Worm (Caenorhabditis elegans) whole organism, L3 larva: ENCODE data around the gene F29B9.5.
A peak's percentile ranks its signal among the peaks of the same experiment; 100 is the strongest.

Experiments used
- ZK546.5 ChIP-seq: sonication (generic microtip); optimal IDR thresholded peaks from 2 replicates; lab custom pipeline; 2017; ENCODE audit warnings: missing biosample characterization, missing genetic modification characterization
- aly-2 ChIP-seq: fragments of 150-350 bp; optimal IDR thresholded peaks from 2 replicates; lab custom pipeline; 2014; ENCODE audit warnings: missing biosample characterization, missing genetic modification characterization
- ama-1 ChIP-seq: fragments of 150-350 bp; optimal IDR thresholded peaks from 2 replicates; lab custom pipeline; 2018
- ceh-16 ChIP-seq: sonication (generic microtip); optimal IDR thresholded peaks from 2 replicates; lab custom pipeline; 2017; ENCODE audit warnings: missing biosample characterization, missing genetic modification characterization
- ceh-28 ChIP-seq: fragments of 150-350 bp; optimal IDR thresholded peaks from 2 replicates; lab custom pipeline; 2014; ENCODE audit warnings: missing biosample characterization, missing genetic modification reagents, missing genetic modification characterization
- daf-12 ChIP-seq: fragments of 150-350 bp; optimal IDR thresholded peaks from 2 replicates; lab custom pipeline; 2014; ENCODE audit warnings: missing biosample characterization, missing genetic modification reagents, missing genetic modification characterization
- egl-5 ChIP-seq: fragments of 150-350 bp; optimal IDR thresholded peaks from 2 replicates; lab custom pipeline; 2017; ENCODE audit warnings: missing biosample characterization, missing genetic modification reagents, missing genetic modification characterization, inconsistent platforms
- elt-1 ChIP-seq: fragments of 150-350 bp; optimal IDR thresholded peaks from 2 replicates; lab custom pipeline; 2014; ENCODE audit warnings: missing biosample characterization, missing genetic modification characterization
- elt-2 ChIP-seq: sonication (generic microtip); optimal IDR thresholded peaks from 2 replicates; lab custom pipeline; 2016; ENCODE audit warnings: missing genetic modification reagents, mild to moderate bottlenecking, missing genetic modification characterization, missing compliant biosample characterization
- elt-3 ChIP-seq, 3 experiments: fragments of 150-350 bp in 1 of 3; sonication (generic microtip) in 2 of 3; optimal IDR thresholded peaks; 2 replicates in 2 of 3; 4 replicates in 1 of 3; lab custom pipeline; 2014 to 2017; ENCODE audit warnings: missing biosample characterization in 3 of 3, missing genetic modification characterization in 3 of 3
- eor-1 ChIP-seq, 2 experiments: fragments of 150-350 bp; optimal IDR thresholded peaks; 2 replicates each; lab custom pipeline; 2014 to 2018; ENCODE audit warnings: missing biosample characterization in 2 of 2, missing genetic modification characterization in 2 of 2
- fkh-10 ChIP-seq: sonication (generic microtip); optimal IDR thresholded peaks from 2 replicates; lab custom pipeline; 2017; ENCODE audit warnings: missing biosample characterization, missing genetic modification reagents, missing genetic modification characterization
- fkh-2 ChIP-seq: fragments of 150-350 bp; optimal IDR thresholded peaks from 2 replicates; lab custom pipeline; 2014; ENCODE audit warnings: missing biosample characterization, missing genetic modification reagents, missing genetic modification characterization
- fos-1 ChIP-seq: fragments of 150-350 bp; optimal IDR thresholded peaks from 2 replicates; lab custom pipeline; 2014; ENCODE audit warnings: missing biosample characterization, missing genetic modification characterization
- hmg-11 ChIP-seq: sonication (generic microtip); optimal IDR thresholded peaks from 2 replicates; lab custom pipeline; 2016; ENCODE audit warnings: missing genetic modification characterization, missing compliant biosample characterization
- lin-39 ChIP-seq: fragments of 150-350 bp; optimal IDR thresholded peaks from 2 replicates; lab custom pipeline; 2018; ENCODE audit warnings: missing biosample characterization, missing genetic modification reagents, missing genetic modification characterization
- mdl-1 ChIP-seq: fragments of 150-350 bp; optimal IDR thresholded peaks from 2 replicates; lab custom pipeline; 2014; ENCODE audit warnings: missing biosample characterization, missing genetic modification characterization
- nfya-1 ChIP-seq: sonication (generic microtip); optimal IDR thresholded peaks from 2 replicates; lab custom pipeline; 2017; ENCODE audit warnings: missing genetic modification characterization, mild to moderate bottlenecking, missing compliant biosample characterization, antibody characterized with exemption, moderate library complexity; ENCODE audit not compliant: insufficient read depth
- nhr-11 ChIP-seq: fragments of 150-350 bp; optimal IDR thresholded peaks from 2 replicates; lab custom pipeline; 2014; ENCODE audit warnings: missing biosample characterization, missing genetic modification characterization
- nhr-237 ChIP-seq: fragments of 150-350 bp; optimal IDR thresholded peaks from 2 replicates; lab custom pipeline; 2014; ENCODE audit warnings: missing biosample characterization, missing genetic modification characterization
- nhr-28 ChIP-seq: fragments of 150-350 bp; optimal IDR thresholded peaks from 2 replicates; lab custom pipeline; 2014; ENCODE audit warnings: missing biosample characterization, missing genetic modification characterization
- nhr-43 ChIP-seq: sonication (generic microtip); optimal IDR thresholded peaks from 2 replicates; lab custom pipeline; 2016; ENCODE audit warnings: mild to moderate bottlenecking, missing genetic modification characterization, missing compliant biosample characterization; ENCODE audit not compliant: poor library complexity, severe bottlenecking
- pha-4 ChIP-seq: fragments of 150-350 bp; optimal IDR thresholded peaks from 2 replicates; lab custom pipeline; 2014; ENCODE audit warnings: missing biosample characterization, missing genetic modification reagents, missing genetic modification characterization
- pqm-1 ChIP-seq: fragments of 150-350 bp; optimal IDR thresholded peaks from 2 replicates; lab custom pipeline; 2017; ENCODE audit warnings: missing biosample characterization, missing genetic modification characterization, inconsistent platforms
- sea-2 ChIP-seq: fragments of 150-350 bp; sonication (generic microtip); optimal IDR thresholded peaks from 4 replicates; lab custom pipeline; 2014; ENCODE audit warnings: missing biosample characterization, missing genetic modification reagents, missing genetic modification characterization
- tbx-2 ChIP-seq: sonication (generic microtip); optimal IDR thresholded peaks from 2 replicates; lab custom pipeline; 2016; ENCODE audit warnings: mild to moderate bottlenecking, missing genetic modification characterization, missing compliant biosample characterization
- unc-39 ChIP-seq: sonication (generic microtip); optimal IDR thresholded peaks from 4 replicates; lab custom pipeline; 2017; ENCODE audit warnings: missing biosample characterization, missing genetic modification characterization
- unc-62 ChIP-seq: fragments of 150-350 bp; sonication (generic microtip); optimal IDR thresholded peaks from 4 replicates; lab custom pipeline; 2014; ENCODE audit warnings: missing biosample characterization, missing genetic modification reagents, missing genetic modification characterization
- zag-1 ChIP-seq: fragments of 150-350 bp; optimal IDR thresholded peaks from 2 replicates; lab custom pipeline; 2014; ENCODE audit warnings: missing biosample characterization, missing genetic modification characterization
- ztf-11 ChIP-seq: fragments of 150-350 bp; optimal IDR thresholded peaks from 2 replicates; lab custom pipeline; 2014; ENCODE audit warnings: missing biosample characterization, missing genetic modification characterization
- ztf-4 ChIP-seq: fragments of 150-350 bp; optimal IDR thresholded peaks from 2 replicates; lab custom pipeline; 2014; ENCODE audit warnings: missing biosample characterization, missing genetic modification characterization

F29B9.5 gene

ce11 chrIV:4652365-4652844, at the start of gene F29B9.5:
F29B9.5 (plus strand) TSS chrIV:4652415.
- TF ChIP-seq pqm-1 (tag; lab: Kevin White, UChicago) (no peak), ama-1 (lab: Kevin White, UChicago) (peak; percentile 78), hmg-11 (tag; lab: Kevin White, UChicago) (no peak), fos-1 (tag; lab: Kevin White, UChicago) (no peak), aly-2 (tag; lab: Kevin White, UChicago) (no peak)

ce11 chrIV:4602565-4602964, 49.6 kb upstream of the F29B9.5 start, which contains the start of gene F19C7.4:
F19C7.4 (plus strand) TSS chrIV:4602865.
- no peak for TF ChIP-seq elt-3 (tag; optimal IDR thresholded peaks at IDR 0.05; lab: Kevin White, UChicago)
- TF ChIP-seq unc-62 (GFP tag; lab: Kevin White, UChicago): no peak
- no peak for TF ChIP-seq nhr-43 (tag; lab: Kevin White, UChicago)
- TF ChIP-seq hmg-11 (tag; lab: Kevin White, UChicago): no peak
- TF ChIP-seq nhr-237 (tag; lab: Kevin White, UChicago): no peak
- no peak for TF ChIP-seq ztf-11 (tag; lab: Kevin White, UChicago)
- no peak for TF ChIP-seq elt-2 (tag; lab: Kevin White, UChicago)
- TF ChIP-seq unc-39 (tag; lab: Kevin White, UChicago): no peak
- TF ChIP-seq lin-39 (tag; lab: Kevin White, UChicago): no peak
- no peak for TF ChIP-seq fkh-10 (GFP tag; lab: Kevin White, UChicago)
- TF ChIP-seq nfya-1 (tag; lab: Kevin White, UChicago): no peak
- no peak for TF ChIP-seq mdl-1 (tag; lab: Kevin White, UChicago)
- TF ChIP-seq zag-1 (tag; lab: Kevin White, UChicago): no peak
- TF ChIP-seq pha-4: no peak
- TF ChIP-seq elt-1 (tag; lab: Kevin White, UChicago): no peak
- TF ChIP-seq sea-2 (GFP tag; lab: Kevin White, UChicago): no peak
- TF ChIP-seq fkh-2: no peak
- no peak for TF ChIP-seq aly-2 (tag; lab: Kevin White, UChicago)
- TF ChIP-seq, all 47 proteins: peak for 0

- TF ChIP-seq elt-2 (tag; lab: Kevin White, UChicago) (peak; percentile 73), elt-1 (tag; lab: Kevin White, UChicago) (no peak), aly-2 (tag; lab: Kevin White, UChicago) (no peak), egl-5 (tag; lab: Kevin White, UChicago) (no peak), pqm-1 (tag; lab: Kevin White, UChicago) (peak; percentile 42)
- TF ChIP-seq, all 47 proteins: peak for 2
Measured at ce11 chrIV:4605608-4606007, 46.6 kb upstream of the F29B9.5 start, which contains the start of gene nspg-10. nspg-10 (plus strand) TSS chrIV:4605786.

ce11 chrIV:4608661-4609060, 43.6 kb upstream of the F29B9.5 start:
- TF ChIP-seq ztf-4 (tag; lab: Kevin White, UChicago): no peak
- TF ChIP-seq tbx-2 (tag; lab: Kevin White, UChicago): no peak
- TF ChIP-seq elt-2 (tag; lab: Kevin White, UChicago): no peak
- no peak for TF ChIP-seq mdl-1 (tag; lab: Kevin White, UChicago)
- TF ChIP-seq nhr-237 (tag; lab: Kevin White, UChicago): no peak
- TF ChIP-seq ceh-28 (tag; lab: Kevin White, UChicago): no peak
- TF ChIP-seq fos-1 (tag; lab: Kevin White, UChicago): no peak

ce11 chrIV:4609568-4609967, 42.6 kb upstream of the F29B9.5 start, which contains the start of gene col-110:
col-110 (minus strand) TSS chrIV:4609668.
- TF ChIP-seq pqm-1 (tag; lab: Kevin White, UChicago) (no peak), fkh-10 (GFP tag; lab: Kevin White, UChicago) (no peak), pha-4 (no peak), fos-1 (tag; lab: Kevin White, UChicago) (no peak), daf-12 (tag; lab: Kevin White, UChicago) (no peak), ceh-16 (tag; lab: Kevin White, UChicago) (no peak), unc-39 (tag; lab: Kevin White, UChicago) (no peak), ztf-11 (tag; lab: Kevin White, UChicago) (no peak), egl-5 (tag; lab: Kevin White, UChicago) (no peak), nhr-11 (tag; lab: Kevin White, UChicago) (no peak), eor-1 (tag; optimal IDR thresholded peaks at IDR 0.05; lab: Kevin White, UChicago) (no peak), nhr-28 (tag; lab: Kevin White, UChicago) (no peak), nhr-237 (tag; lab: Kevin White, UChicago) (no peak), ceh-28 (tag; lab: Kevin White, UChicago) (no peak), ZK546.5 (tag; lab: Kevin White, UChicago) (no peak), nhr-43 (tag; lab: Kevin White, UChicago) (no peak), zag-1 (tag; lab: Kevin White, UChicago) (no peak), lin-39 (tag; lab: Kevin White, UChicago) (no peak)
